Worm (Caenorhabditis elegans) whole organism, L1 larva: ENCODE results near the gene Y67H2A.2.
A peak's percentile ranks its signal among the peaks of the same experiment; 100 is the strongest.

ENCODE experiments used
- C04F5.9 ChIP-seq: sonication (generic microtip); optimal IDR thresholded peaks from 2 replicates; lab custom pipeline; 2016; ENCODE audit warnings: missing genetic modification characterization, missing compliant biosample characterization
- C16A3.4 ChIP-seq: fragments of 150-350 bp; optimal IDR thresholded peaks from 2 replicates; lab custom pipeline; 2014; ENCODE audit warnings: missing biosample characterization, missing genetic modification characterization
- C34B4.2 ChIP-seq: sonication (generic microtip); optimal IDR thresholded peaks from 2 replicates; lab custom pipeline; 2017; ENCODE audit warnings: mild to moderate bottlenecking, missing genetic modification characterization, missing compliant biosample characterization
- aha-1 ChIP-seq: fragments of 150-350 bp; optimal IDR thresholded peaks from 2 replicates; lab custom pipeline; 2014; ENCODE audit warnings: missing biosample characterization, missing genetic modification characterization
- aly-2 ChIP-seq: fragments of 150-350 bp; optimal IDR thresholded peaks from 2 replicates; lab custom pipeline; 2014; ENCODE audit warnings: missing biosample characterization, missing genetic modification characterization
- ama-1 ChIP-seq: fragments of 150-350 bp; optimal IDR thresholded peaks from 2 replicates; lab custom pipeline; 2014
- blmp-1 ChIP-seq: fragments of 150-350 bp; optimal IDR thresholded peaks from 2 replicates; lab custom pipeline; 2014; ENCODE audit warnings: missing biosample characterization, missing genetic modification characterization
- ceh-82 ChIP-seq, 3 experiments: fragments of 150-350 bp in 1 of 3; sonication (generic microtip) in 2 of 3; optimal IDR thresholded peaks; 2 replicates each; lab custom pipeline; 2014 to 2017; ENCODE audit warnings: missing biosample characterization in 3 of 3, missing genetic modification characterization in 3 of 3
- ceh-90 ChIP-seq: sonication (generic microtip); optimal IDR thresholded peaks from 2 replicates; lab custom pipeline; 2016; ENCODE audit warnings: missing genetic modification characterization, missing compliant biosample characterization
- efl-1 ChIP-seq, 4 experiments: fragments of 150-350 bp; optimal IDR thresholded peaks in 3 of 4; peaks in 1 of 4; 1 replicate in 1 of 4; 2 replicates in 3 of 4; lab custom pipeline; 2014; ENCODE audit warnings: missing biosample characterization in 2 of 4, missing genetic modification characterization in 2 of 4, missing genetic modification reagents in 2 of 4
- efl-3 ChIP-seq: fragments of 200-800 bp; sonication (Bioruptor generic); optimal IDR thresholded peaks from 2 replicates; lab custom pipeline; 2018; ENCODE audit warnings: mild to moderate bottlenecking, missing genetic modification characterization, missing compliant biosample characterization
- egl-27 ChIP-seq, 2 experiments: fragments of 150-350 bp in 1 of 2; sonication (generic microtip); optimal IDR thresholded peaks; 3 replicates each; lab custom pipeline; 2017 to 2018; ENCODE audit warnings: missing biosample characterization in 2 of 2, missing genetic modification characterization in 2 of 2, missing genetic modification reagents in 2 of 2
- elt-3 ChIP-seq, 6 experiments: fragments of 150-350 bp in 1 of 6; sonication (generic microtip); optimal IDR thresholded peaks; 2 replicates each; lab custom pipeline; 2017 to 2018; ENCODE audit warnings: missing biosample characterization in 6 of 6, missing genetic modification characterization in 6 of 6, inconsistent platforms in 1 of 6
- ets-5 ChIP-seq: fragments of 200-800 bp; sonication (Bioruptor generic); IDR thresholded peaks from 2 replicates; pipeline ENCODE4 v1.3.6; 2022; ENCODE audit warnings: missing genetic modification characterization, missing compliant biosample characterization
- fkh-4 ChIP-seq: sonication (generic microtip); optimal IDR thresholded peaks from 2 replicates; lab custom pipeline; 2016; ENCODE audit warnings: missing compliant biosample characterization, missing genetic modification characterization, borderline replicate concordance
- hlh-4 ChIP-seq: sonication (generic microtip); optimal IDR thresholded peaks from 2 replicates; lab custom pipeline; 2016; ENCODE audit warnings: mild to moderate bottlenecking, missing genetic modification characterization, missing compliant biosample characterization
- jun-1 ChIP-seq: fragments of 150-350 bp; optimal IDR thresholded peaks from 2 replicates; lab custom pipeline; 2014; ENCODE audit warnings: missing biosample characterization, missing genetic modification reagents, missing genetic modification characterization
- lin-14 ChIP-seq: fragments of 200-800 bp; sonication (Bioruptor generic); optimal IDR thresholded peaks from 2 replicates; lab custom pipeline; 2018; ENCODE audit warnings: mild to moderate bottlenecking, missing genetic modification characterization, moderate library complexity, missing compliant biosample characterization
- lin-15B ChIP-seq: fragments of 150-350 bp; sonication (generic microtip); optimal IDR thresholded peaks from 3 replicates; lab custom pipeline; 2014; ENCODE audit warnings: missing biosample characterization, missing genetic modification characterization
- lin-35 ChIP-seq, 2 experiments: fragments of 150-350 bp; optimal IDR thresholded peaks; 2 replicates each; lab custom pipeline; 2014; ENCODE audit warnings: missing biosample characterization in 2 of 2, missing genetic modification characterization in 2 of 2, missing genetic modification reagents in 2 of 2
- lsy-2 ChIP-seq, 2 experiments: fragments of 150-350 bp; optimal IDR thresholded peaks; 2 replicates each; lab custom pipeline; 2014; ENCODE audit warnings: missing biosample characterization in 2 of 2, missing genetic modification characterization in 2 of 2
- nhr-237 ChIP-seq: fragments of 150-350 bp; optimal IDR thresholded peaks from 2 replicates; lab custom pipeline; 2014; ENCODE audit warnings: missing biosample characterization, missing genetic modification characterization
- nhr-84 ChIP-seq: sonication (generic microtip); optimal IDR thresholded peaks from 2 replicates; lab custom pipeline; 2017; ENCODE audit warnings: missing biosample characterization, missing genetic modification characterization
- nhr-85 ChIP-seq: sonication (generic microtip); peaks from one replicate; lab custom pipeline; 2016; ENCODE audit warnings: missing genetic modification characterization, inconsistent platforms, missing compliant biosample characterization
- skn-1 ChIP-seq: fragments of 150-350 bp; optimal IDR thresholded peaks from 2 replicates; lab custom pipeline; 2014; ENCODE audit warnings: missing biosample characterization, missing genetic modification characterization
- tlp-1 ChIP-seq: fragments of 150-350 bp; optimal IDR thresholded peaks from 2 replicates; lab custom pipeline; 2014; ENCODE audit warnings: missing biosample characterization, missing genetic modification characterization
- unc-130 ChIP-seq: fragments of 150-350 bp; optimal IDR thresholded peaks from 2 replicates; lab custom pipeline; 2017; ENCODE audit warnings: missing biosample characterization, missing genetic modification characterization, inconsistent platforms
- unc-30 ChIP-seq: sonication (generic microtip); optimal IDR thresholded peaks from 2 replicates; lab custom pipeline; 2017; ENCODE audit warnings: missing biosample characterization, missing genetic modification characterization
- unc-62 ChIP-seq: fragments of 150-350 bp; optimal IDR thresholded peaks from 2 replicates; lab custom pipeline; 2014; ENCODE audit warnings: missing biosample characterization, missing genetic modification reagents, missing genetic modification characterization
- unc-86 ChIP-seq: sonication (generic microtip); optimal IDR thresholded peaks from 2 replicates; lab custom pipeline; 2016; ENCODE audit warnings: missing genetic modification characterization, missing compliant biosample characterization
- vab-15 ChIP-seq: sonication (generic microtip); optimal IDR thresholded peaks from 2 replicates; lab custom pipeline; 2017; ENCODE audit warnings: missing genotype, mild to moderate bottlenecking, missing genetic modification characterization, missing compliant biosample characterization
- xbp-1 ChIP-seq: sonication (generic microtip); optimal IDR thresholded peaks from 2 replicates; lab custom pipeline; 2016; ENCODE audit warnings: missing genetic modification characterization, missing compliant biosample characterization
- zip-4 ChIP-seq: fragments of 200-800 bp; sonication (Bioruptor generic); optimal IDR thresholded peaks from 2 replicates; lab custom pipeline; 2018; ENCODE audit warnings: mild to moderate bottlenecking, missing genetic modification characterization, moderate library complexity, missing compliant biosample characterization
- ztf-11 ChIP-seq, 2 experiments: sonication (generic microtip); optimal IDR thresholded peaks; 2 replicates each; lab custom pipeline; 2016 to 2017; ENCODE audit warnings: missing genetic modification characterization in 2 of 2, missing biosample characterization in 1 of 2, missing compliant biosample characterization in 1 of 2

Gene Y67H2A.2

ce11 chrIV:13342555-13342954, 44.9 kb upstream of the Y67H2A.2 start, which contains the start of gene W02A2.5:
Gene W02A2.5 (plus strand): TSS chrIV:13342855.
- TF ChIP-seq efl-1 (optimal IDR thresholded peaks at IDR 0.05; lab: Kevin White, UChicago) (no peak), efl-1 (GFP tag; optimal IDR thresholded peaks at IDR 0.05 in 1 of 2; lab: Kevin White, UChicago) (peak in 1 of 2 experiments; percentile 43), elt-3 (tag; optimal IDR thresholded peaks at IDR 0.05; lab: Kevin White, UChicago) (no peak)

DNA sequence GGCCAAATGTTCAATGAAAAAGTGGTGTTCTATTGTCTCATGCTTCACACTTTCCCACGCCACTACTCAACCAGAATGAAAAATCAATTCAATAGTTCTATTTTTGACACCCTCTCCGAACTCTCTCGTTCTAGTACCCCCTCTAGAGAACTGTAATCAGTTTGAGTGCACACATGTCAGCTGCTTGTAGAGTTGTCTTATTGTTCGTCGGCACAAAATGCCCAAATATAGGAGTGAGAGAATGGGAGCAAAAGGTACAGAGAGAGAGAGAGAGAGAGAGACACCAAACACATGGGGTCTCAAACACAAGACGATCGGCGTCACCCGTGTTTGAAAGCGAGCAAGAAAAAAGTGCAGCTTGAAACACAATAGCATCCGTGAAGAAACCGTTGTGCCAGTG, 36.7 kb upstream of the Y67H2A.2 start:
- TF ChIP-seq ama-1 (lab: Kevin White, UChicago) = no peak
- TF ChIP-seq C16A3.4 (tag; lab: Kevin White, UChicago) = no peak
- TF ChIP-seq lin-35 (GFP tag; optimal IDR thresholded peaks at IDR 0.05; lab: Kevin White, UChicago) = peak in 1 of 2 experiments; percentile 29
- TF ChIP-seq nhr-84 (tag; lab: Kevin White, UChicago) = no peak
- TF ChIP-seq unc-62 (GFP tag; lab: Kevin White, UChicago) = no peak
- TF ChIP-seq unc-30 (tag; lab: Kevin White, UChicago) = no peak
- TF ChIP-seq skn-1 (tag; lab: Kevin White, UChicago) = no peak

ce11 chrIV:13331285-13331684, 33.7 kb upstream of the Y67H2A.2 start, which contains the start of gene pqn-74:
Gene pqn-74 (minus strand): TSS chrIV:13331406.
- TF ChIP-seq vab-15 (tag; lab: Kevin White, UChicago) (no peak), fkh-4 (no peak), tlp-1 (tag; lab: Kevin White, UChicago) (no peak), ceh-82 (tag; optimal IDR thresholded peaks at IDR 0.05; lab: Kevin White, UChicago) (no peak), lin-14 (no peak), aly-2 (tag; lab: Kevin White, UChicago) (no peak), C04F5.9 (tag; lab: Kevin White, UChicago) (no peak), ztf-11 (tag; optimal IDR thresholded peaks at IDR 0.05; lab: Kevin White, UChicago) (no peak), lsy-2 (tag; optimal IDR thresholded peaks at IDR 0.05; lab: Kevin White, UChicago) (no peak), blmp-1 (tag; lab: Kevin White, UChicago) (no peak), C16A3.4 (tag; lab: Kevin White, UChicago) (no peak), zip-4 (GFP tag; lab: Kevin White, UChicago) (no peak), skn-1 (tag; lab: Kevin White, UChicago) (no peak), nhr-85 (tag; lab: Kevin White, UChicago) (no peak)
- TF ChIP-seq, all 84 proteins: peak for 0

DNA sequence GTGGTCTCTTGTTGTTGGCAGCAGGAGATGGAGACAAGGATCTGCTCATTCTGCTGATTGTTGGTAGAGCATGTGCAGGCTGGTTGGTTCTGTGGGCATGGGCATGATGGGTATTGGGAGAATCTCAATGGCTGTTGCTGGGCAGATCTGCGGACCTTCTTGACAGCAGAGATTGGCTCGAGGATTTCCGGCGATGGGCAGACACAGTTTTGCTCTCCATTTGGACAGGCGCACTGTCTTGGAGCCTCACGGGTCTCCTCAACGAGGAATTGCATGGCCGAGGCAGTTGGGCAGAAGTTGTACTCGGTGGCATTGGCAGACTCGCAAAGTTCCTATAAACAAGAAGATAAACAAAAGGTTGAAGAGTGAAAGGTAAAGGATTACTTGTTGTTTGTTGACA, 32.9 kb upstream of the Y67H2A.2 start:
- TF ChIP-seq fkh-4 (no peak), efl-1 (optimal IDR thresholded peaks at IDR 0.05; lab: Kevin White, UChicago) (no peak), efl-1 (GFP tag; optimal IDR thresholded peaks at IDR 0.05 in 1 of 2; lab: Kevin White, UChicago) (peak in 1 of 2 experiments; percentile 53), aha-1 (tag; lab: Kevin White, UChicago) (no peak), unc-130 (no peak)

DNA sequence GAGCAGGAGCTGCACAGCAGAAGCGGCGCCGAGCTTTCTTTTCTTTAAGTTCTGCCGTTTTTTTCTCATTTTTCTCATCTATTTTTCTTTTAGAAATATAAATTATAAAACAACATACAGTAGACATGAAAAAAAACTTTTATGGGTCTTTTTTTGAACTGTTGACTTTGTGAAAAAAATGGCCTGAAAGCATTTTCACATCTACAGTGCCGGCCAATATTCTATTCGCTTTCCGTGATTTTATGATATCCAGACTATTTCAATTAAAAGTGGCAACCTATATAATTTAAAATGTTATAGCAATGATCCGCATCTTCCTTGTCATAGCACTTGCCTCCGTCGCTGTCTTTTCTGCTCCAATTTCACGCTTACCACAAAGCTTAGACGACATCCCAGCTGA, 30.4 kb upstream of the Y67H2A.2 start, which contains the start of gene far-6:
Gene far-6, plus strand, starts transcription at position 301 of the 400 bp plus-strand sequence.
- TF ChIP-seq ama-1 (lab: Kevin White, UChicago) (no peak), egl-27 (tag; optimal IDR thresholded peaks at IDR 0.05; lab: Kevin White, UChicago) (no peak), nhr-84 (tag; lab: Kevin White, UChicago) (no peak), ceh-82 (tag; optimal IDR thresholded peaks at IDR 0.05; lab: Kevin White, UChicago) (no peak), unc-86 (tag; lab: Kevin White, UChicago) (no peak), aly-2 (tag; lab: Kevin White, UChicago) (no peak), vab-15 (tag; lab: Kevin White, UChicago) (no peak), ets-5 (GFP tag; lab: Robert Waterston, UW) (no peak), C34B4.2 (tag; lab: Kevin White, UChicago) (no peak), hlh-4 (no peak), unc-30 (tag; lab: Kevin White, UChicago) (no peak), lsy-2 (tag; optimal IDR thresholded peaks at IDR 0.05; lab: Kevin White, UChicago) (no peak), lin-15B (tag; lab: Kevin White, UChicago) (no peak), efl-3 (no peak), nhr-85 (tag; lab: Kevin White, UChicago) (no peak), jun-1 (tag; lab: Kevin White, UChicago) (no peak), nhr-237 (tag; lab: Kevin White, UChicago) (no peak), ceh-90 (tag; lab: Kevin White, UChicago) (no peak), xbp-1 (tag; lab: Kevin White, UChicago) (no peak), skn-1 (tag; lab: Kevin White, UChicago) (no peak)
- TF ChIP-seq, all 84 proteins: peak for 0
